Worm (Caenorhabditis elegans): ENCODE data around the gene F46B6.9.

ce11 chrV:9757884-9758283, 38.8 kb upstream of the F46B6.9 start, which contains the start of gene F58E6.11:
- TF ChIP-seq npax-4 (tag; optimal IDR thresholded peaks at IDR 0.05), result no peak
- TF ChIP-seq ceh-30 (tag; optimal IDR thresholded peaks at IDR 0.05), result no peak
- TF ChIP-seq tbx-7 (tag; optimal IDR thresholded peaks at IDR 0.05), result no peak
- no peak for TF ChIP-seq ama-1 (optimal IDR thresholded peaks at IDR 0.05)
- TF ChIP-seq pha-2 (tag; optimal IDR thresholded peaks at IDR 0.05), result no peak
- TF ChIP-seq elt-4 (tag; optimal IDR thresholded peaks at IDR 0.05), result no peak
- TF ChIP-seq sdc-2 (tag; optimal IDR thresholded peaks at IDR 0.05), result no peak
- TF ChIP-seq ztf-16 (tag; optimal IDR thresholded peaks at IDR 0.05), result no peak
- no peak for TF ChIP-seq zip-5 (tag; optimal IDR thresholded peaks at IDR 0.05)
- TF ChIP-seq nhr-11 (tag; optimal IDR thresholded peaks at IDR 0.05), result no peak
- TF ChIP-seq ets-4 (tag; optimal IDR thresholded peaks at IDR 0.05), result no peak
- TF ChIP-seq nfya-1 (tag; optimal IDR thresholded peaks at IDR 0.05), result no peak
- TF ChIP-seq C08G9.2 (tag; optimal IDR thresholded peaks at IDR 0.05), result no peak
- no peak for TF ChIP-seq pqm-1 (tag; optimal IDR thresholded peaks at IDR 0.05)
